Worm (Caenorhabditis elegans) whole organism, L4/young adult: ENCODE data around the gene srh-59.
A peak's percentile ranks its signal among the peaks of the same experiment; 100 is the strongest.

Source experiments
- W03F9.2 ChIP-seq: fragments of 150-350 bp; optimal IDR thresholded peaks from 2 replicates; lab custom pipeline; 2014; ENCODE audit warnings: missing biosample characterization, missing genetic modification characterization
- dao-5 ChIP-seq: sonication (generic microtip); optimal IDR thresholded peaks from 2 replicates; lab custom pipeline; 2016; ENCODE audit warnings: missing genotype, missing genetic modification characterization, moderate library complexity, missing compliant biosample characterization
- him-1 ChIP-seq: sonication (generic microtip); optimal IDR thresholded peaks from 2 replicates; lab custom pipeline; 2016; ENCODE audit warnings: missing genotype, missing genetic modification reagents, missing genetic modification characterization, missing compliant biosample characterization

DNA sequence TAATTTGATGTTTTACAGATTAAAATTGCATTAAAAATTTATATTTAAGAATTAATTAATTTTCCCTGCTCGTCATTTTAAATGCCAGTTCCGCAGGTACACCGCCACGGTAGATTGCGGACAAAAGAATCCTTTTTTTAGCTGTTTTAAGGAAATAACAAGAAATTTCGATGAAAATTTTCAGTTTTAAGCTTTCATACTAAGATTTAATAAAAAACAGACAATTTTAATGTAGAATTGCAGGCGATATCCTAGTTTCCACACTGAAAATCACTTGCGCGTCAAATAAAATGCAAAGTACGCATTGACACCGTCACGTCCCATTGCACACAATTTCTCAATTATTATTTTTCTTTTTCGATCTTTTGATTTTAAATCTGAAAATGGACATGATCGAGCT is 28.4 kb upstream of the srh-59 start, which contains the start of gene dnc-3:
- TF ChIP-seq him-1 (tag; lab: Kevin White, UChicago) = no peak
- peak; percentile 41 for TF ChIP-seq W03F9.2 (tag; lab: Kevin White, UChicago)
- TF ChIP-seq dao-5 (tag; lab: Kevin White, UChicago) = no peak
